Fruit fly (Drosophila melanogaster) whole organism, prepupa: Measurements from ENCODE around the gene Act88F.

Source experiments
- CG10631 ChIP-seq: fragments of 200-800 bp; sonication (Bioruptor generic); optimal IDR thresholded peaks from 2 replicates; lab custom pipeline; 2016; ENCODE audit warnings: missing biosample characterization, missing genetic modification characterization
- CG10669 ChIP-seq: fragments of 200-800 bp; sonication (Bioruptor generic); optimal IDR thresholded peaks from 3 replicates; lab custom pipeline; 2018; ENCODE audit warnings: missing biosample characterization, mild to moderate bottlenecking, missing genetic modification characterization, moderate library complexity
- CG11294 ChIP-seq: fragments of 200-800 bp; sonication (Bioruptor generic); IDR thresholded peaks from 2 replicates; pipeline ENCODE4 v1.3.6; 2022; ENCODE audit warnings: missing biosample characterization, missing genetic modification characterization
- CG15336 ChIP-seq: fragments of 200-800 bp; sonication (Bioruptor generic); IDR thresholded peaks from 2 replicates; pipeline ENCODE4 v1.3.6; 2022; ENCODE audit warnings: missing biosample characterization, missing genetic modification characterization
- CG3032 ChIP-seq: fragments of 200-800 bp; optimal IDR thresholded peaks from 2 replicates; lab custom pipeline; 2019; ENCODE audit warnings: missing biosample characterization, mild to moderate bottlenecking, missing genetic modification characterization, moderate library complexity
- CG34406 ChIP-seq: fragments of 200-800 bp; sonication (Bioruptor generic); optimal IDR thresholded peaks from 3 replicates; lab custom pipeline; 2016; ENCODE audit warnings: missing biosample characterization, missing genetic modification characterization
- CG4318 ChIP-seq: fragments of 200-800 bp; sonication (Bioruptor generic); optimal IDR thresholded peaks from 3 replicates; lab custom pipeline; 2017; ENCODE audit warnings: missing biosample characterization, mild to moderate bottlenecking, missing genetic modification characterization
- CG6276 ChIP-seq: fragments of 200-800 bp; sonication (Bioruptor generic); optimal IDR thresholded peaks from 2 replicates; lab custom pipeline; 2017; ENCODE audit warnings: missing biosample characterization, mild to moderate bottlenecking, missing genetic modification characterization
- CG6792 ChIP-seq: fragments of 200-800 bp; sonication (Bioruptor generic); optimal IDR thresholded peaks from 3 replicates; lab custom pipeline; 2016; ENCODE audit warnings: missing biosample characterization, missing genetic modification characterization
- CG7368 ChIP-seq: fragments of 200-800 bp; sonication (Bioruptor generic); optimal IDR thresholded peaks from 3 replicates; lab custom pipeline; 2016; ENCODE audit warnings: missing biosample characterization, missing genetic modification characterization
- CG8119 ChIP-seq: fragments of 200-800 bp; sonication (Bioruptor generic); IDR thresholded peaks from 3 replicates; pipeline ENCODE4 v1.3.6; 2022; ENCODE audit warnings: missing biosample characterization, missing genetic modification characterization
- CG9139 ChIP-seq: fragments of 200-800 bp; sonication (Bioruptor generic); optimal IDR thresholded peaks from 3 replicates; lab custom pipeline; 2017; ENCODE audit warnings: missing biosample characterization, mild to moderate bottlenecking, missing genetic modification characterization
- Eip75B ChIP-seq: fragments of 200-800 bp; sonication (Bioruptor generic); optimal IDR thresholded peaks from 3 replicates; lab custom pipeline; 2016; ENCODE audit warnings: missing biosample characterization, missing genetic modification characterization
- Eip78C ChIP-seq: fragments of 200-800 bp; sonication (Bioruptor generic); peaks from one replicate; lab custom pipeline; 2016; ENCODE audit warnings: missing biosample characterization, missing genetic modification characterization
- Ets96B ChIP-seq: fragments of 200-800 bp; optimal IDR thresholded peaks from 2 replicates; lab custom pipeline; 2019; ENCODE audit warnings: missing biosample characterization, mild to moderate bottlenecking, missing genetic modification characterization, moderate library complexity
- Gug ChIP-seq: fragments of 200-800 bp; sonication (Bioruptor generic); IDR thresholded peaks from 2 replicates; pipeline ENCODE4 v1.3.6; 2022; ENCODE audit warnings: missing biosample characterization, missing genetic modification characterization
- Hr38 ChIP-seq: sonication (Bioruptor generic); optimal IDR thresholded peaks from 2 replicates; lab custom pipeline; 2016; ENCODE audit warnings: missing biosample characterization, missing genetic modification characterization
- Met ChIP-seq: fragments of 200-800 bp; sonication (Bioruptor generic); optimal IDR thresholded peaks from 3 replicates; lab custom pipeline; 2016; ENCODE audit warnings: missing biosample characterization, missing genetic modification characterization
- Sox102F ChIP-seq: fragments of 200-800 bp; sonication (Bioruptor generic); optimal IDR thresholded peaks from 2 replicates; lab custom pipeline; 2016; ENCODE audit warnings: missing biosample characterization, mild to moderate bottlenecking, missing genetic modification characterization
- cyc ChIP-seq: fragments of 200-800 bp; sonication (Bioruptor generic); optimal IDR thresholded peaks from 3 replicates; lab custom pipeline; 2016; ENCODE audit warnings: missing biosample characterization, missing genetic modification characterization
- dac ChIP-seq: fragments of 200-800 bp; sonication (Bioruptor generic); optimal IDR thresholded peaks from 2 replicates; lab custom pipeline; 2017; ENCODE audit warnings: missing biosample characterization, mild to moderate bottlenecking, missing genetic modification characterization
- dsx ChIP-seq: fragments of 200-800 bp; optimal IDR thresholded peaks from 3 replicates; lab custom pipeline; 2019; ENCODE audit warnings: missing biosample characterization, mild to moderate bottlenecking, missing genetic modification characterization, moderate library complexity; ENCODE audit not compliant: poor library complexity, severe bottlenecking
- net ChIP-seq: fragments of 200-800 bp; sonication (Bioruptor generic); optimal IDR thresholded peaks from 3 replicates; lab custom pipeline; 2016; ENCODE audit warnings: missing biosample characterization, missing genetic modification characterization
- salr ChIP-seq, 2 experiments: fragments of 200-800 bp; sonication (Bioruptor generic); optimal IDR thresholded peaks; 3 replicates each; lab custom pipeline; 2016 to 2018; ENCODE audit warnings: missing biosample characterization in 2 of 2, missing genetic modification characterization in 2 of 2, mild to moderate bottlenecking in 1 of 2
- spab ChIP-seq: fragments of 200-800 bp; sonication (Bioruptor generic); optimal IDR thresholded peaks from 2 replicates; lab custom pipeline; 2017; ENCODE audit warnings: missing biosample characterization, mild to moderate bottlenecking, missing genetic modification characterization, missing genetic modification reagents
- ss ChIP-seq, 2 experiments: fragments of 200-800 bp; sonication (Bioruptor generic); optimal IDR thresholded peaks; 2 replicates in 1 of 2; 3 replicates in 1 of 2; lab custom pipeline; 2017 to 2018; ENCODE audit warnings: mild to moderate bottlenecking in 2 of 2, missing biosample characterization in 2 of 2, missing genetic modification characterization in 2 of 2, moderate library complexity in 1 of 2
- topi ChIP-seq: fragments of 200-800 bp; sonication (Bioruptor generic); optimal IDR thresholded peaks from 3 replicates; lab custom pipeline; 2016; ENCODE audit warnings: missing biosample characterization, missing genetic modification characterization

The Act88F gene

dm6 chr3R:15485296-15485695 lies 45.5 kb downstream of the Act88F start, which contains the start of gene Trissin:
TSS of gene Trissin (minus strand) at chr3R:15485396.
- TF ChIP-seq CG34406 (GFP tag; lab: Kevin White, UChicago) (no peak), Eip75B (no peak), net (GFP tag; lab: Kevin White, UChicago) (no peak), CG15336 (GFP tag; lab: Robert Waterston, UW) (no peak), CG10631 (GFP tag; lab: Kevin White, UChicago) (no peak), Ets96B (tag; lab: Kevin White, UChicago) (no peak), CG9139 (no peak), spab (GFP tag; lab: Kevin White, UChicago) (no peak), Sox102F (GFP tag; lab: Kevin White, UChicago) (no peak), CG3032 (tag; lab: Kevin White, UChicago) (no peak), topi (GFP tag; lab: Kevin White, UChicago) (no peak), cyc (GFP tag; lab: Kevin White, UChicago) (no peak), CG7368 (GFP tag; lab: Kevin White, UChicago) (no peak), salr (GFP tag; optimal IDR thresholded peaks at IDR 0.05; lab: Kevin White, UChicago) (no peak), CG6276 (no peak), CG11294 (GFP tag; lab: Robert Waterston, UW) (no peak), CG4318 (GFP tag; lab: Kevin White, UChicago) (no peak), ss (GFP tag; optimal IDR thresholded peaks at IDR 0.05; lab: Kevin White, UChicago) (no peak)

- no peak for TF ChIP-seq Hr38 (GFP tag; lab: Kevin White, UChicago)
- no peak for TF ChIP-seq CG15336 (GFP tag; lab: Robert Waterston, UW)
- no peak for TF ChIP-seq dac (GFP tag; lab: Kevin White, UChicago)
- TF ChIP-seq CG10669 (GFP tag; lab: Kevin White, UChicago), result no peak
- TF ChIP-seq dsx (GFP tag; lab: Kevin White, UChicago), result no peak
- TF ChIP-seq CG6792 (GFP tag; lab: Kevin White, UChicago), result no peak
- no peak for TF ChIP-seq CG8119 (GFP tag; lab: Robert Waterston, UW)
- no peak for TF ChIP-seq net (GFP tag; lab: Kevin White, UChicago)
- TF ChIP-seq Gug (GFP tag; lab: Robert Waterston, UW), result no peak
- TF ChIP-seq Eip78C (GFP tag; lab: Kevin White, UChicago), result no peak
- no peak for TF ChIP-seq Met (GFP tag; lab: Kevin White, UChicago)
These were observed 46.1 kb downstream of the Act88F start, which contains the start of gene obe for dm6 chr3R:15485866-15486265. TSS of gene obe (plus strand) at chr3R:15486050.
